Fruit fly (Drosophila melanogaster) whole organism, prepupa: ENCODE results near the gene Spec2.

Source experiments
- CG10669 ChIP-seq: fragments of 200-800 bp; sonication (Bioruptor generic); optimal IDR thresholded peaks from 3 replicates; lab custom pipeline; 2018; ENCODE audit warnings: missing biosample characterization, mild to moderate bottlenecking, missing genetic modification characterization, moderate library complexity
- Hr39 ChIP-seq: fragments of 200-800 bp; sonication (Bioruptor generic); optimal IDR thresholded peaks from 2 replicates; lab custom pipeline; 2016; ENCODE audit warnings: missing biosample characterization, missing genetic modification characterization
- salr ChIP-seq, 2 experiments: fragments of 200-800 bp; sonication (Bioruptor generic); optimal IDR thresholded peaks; 3 replicates each; lab custom pipeline; 2016 to 2018; ENCODE audit warnings: missing biosample characterization in 2 of 2, missing genetic modification characterization in 2 of 2, mild to moderate bottlenecking in 1 of 2
- spab ChIP-seq: fragments of 200-800 bp; sonication (Bioruptor generic); optimal IDR thresholded peaks from 2 replicates; lab custom pipeline; 2017; ENCODE audit warnings: missing biosample characterization, mild to moderate bottlenecking, missing genetic modification characterization, missing genetic modification reagents
- ss ChIP-seq, 2 experiments: fragments of 200-800 bp; sonication (Bioruptor generic); optimal IDR thresholded peaks; 2 replicates in 1 of 2; 3 replicates in 1 of 2; lab custom pipeline; 2017 to 2018; ENCODE audit warnings: mild to moderate bottlenecking in 2 of 2, missing biosample characterization in 2 of 2, missing genetic modification characterization in 2 of 2, moderate library complexity in 1 of 2

DNA sequence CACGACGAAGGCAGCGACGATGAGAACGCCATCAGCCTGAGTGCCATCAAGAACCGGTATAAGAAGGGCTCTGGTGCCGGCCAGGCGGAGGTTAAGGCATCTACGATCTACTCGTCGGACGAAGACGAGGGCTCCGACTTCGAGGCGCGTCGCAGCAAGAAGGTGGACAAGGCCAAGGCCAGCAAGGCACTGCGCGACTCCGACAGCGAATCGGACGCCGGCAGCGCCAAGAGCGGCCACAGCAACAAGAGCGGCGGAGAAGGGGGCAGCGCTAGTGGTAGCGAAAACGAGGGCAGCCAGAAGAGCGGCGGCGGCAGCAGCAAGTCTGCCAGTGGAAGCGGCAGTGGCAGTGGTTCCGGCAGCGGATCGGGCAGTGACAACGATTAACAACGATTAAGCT lies 8.4 kb downstream of the Spec2 start:
- TF ChIP-seq CG10669 (GFP tag; lab: Kevin White, UChicago) (no peak), Hr39 (no peak), spab (GFP tag; lab: Kevin White, UChicago) (no peak), salr (GFP tag; optimal IDR thresholded peaks at IDR 0.05; lab: Kevin White, UChicago) (no peak), ss (GFP tag; optimal IDR thresholded peaks at IDR 0.05; lab: Kevin White, UChicago) (no peak)
